Worm (Caenorhabditis elegans): ENCODE results near the gene mob-2.

ce11 chrX:13169975-13170374 is at the start of gene mob-2:
- TF ChIP-seq tbx-7 (tag; optimal IDR thresholded peaks at IDR 0.05) (no peak), pag-3 (tag; optimal IDR thresholded peaks at IDR 0.05; ENCODE audit: borderline replicate concordance) (no peak), C38D4.7 (GFP tag; optimal IDR thresholded peaks at IDR 0.05) (no peak), ceh-14 (tag; optimal IDR thresholded peaks at IDR 0.05) (no peak), ceh-9 (tag; optimal IDR thresholded peaks at IDR 0.05) (no peak), Y22D7AL.16 (tag; optimal IDR thresholded peaks at IDR 0.05) (no peak), pqm-1 (tag; optimal IDR thresholded peaks at IDR 0.05) (no peak), ceh-6 (GFP tag; optimal IDR thresholded peaks at IDR 0.05) (no peak), elt-2 (tag; optimal IDR thresholded peaks at IDR 0.05) (no peak)
